Worm (Caenorhabditis elegans) whole organism, L3 larva: Measurements from ENCODE around the gene ocam-1.

Experiments used
- ZK546.5 ChIP-seq: sonication (generic microtip); optimal IDR thresholded peaks from 2 replicates; lab custom pipeline; 2017; ENCODE audit warnings: missing biosample characterization, missing genetic modification characterization
- ama-1 ChIP-seq: fragments of 150-350 bp; optimal IDR thresholded peaks from 2 replicates; lab custom pipeline; 2018
- egl-27 ChIP-seq: sonication (generic microtip); optimal IDR thresholded peaks from 4 replicates; lab custom pipeline; 2017; ENCODE audit warnings: missing biosample characterization, missing genetic modification reagents, missing genetic modification characterization
- elt-2 ChIP-seq: sonication (generic microtip); optimal IDR thresholded peaks from 2 replicates; lab custom pipeline; 2016; ENCODE audit warnings: missing genetic modification reagents, mild to moderate bottlenecking, missing genetic modification characterization, missing compliant biosample characterization
- elt-3 ChIP-seq, 3 experiments: fragments of 150-350 bp in 1 of 3; sonication (generic microtip) in 2 of 3; optimal IDR thresholded peaks; 2 replicates in 2 of 3; 4 replicates in 1 of 3; lab custom pipeline; 2014 to 2017; ENCODE audit warnings: missing biosample characterization in 3 of 3, missing genetic modification characterization in 3 of 3
- fos-1 ChIP-seq: fragments of 150-350 bp; optimal IDR thresholded peaks from 2 replicates; lab custom pipeline; 2014; ENCODE audit warnings: missing biosample characterization, missing genetic modification characterization
- lin-15B ChIP-seq: fragments of 150-350 bp; optimal IDR thresholded peaks from 2 replicates; lab custom pipeline; 2014; ENCODE audit warnings: missing biosample characterization, missing genetic modification characterization
- mdl-1 ChIP-seq: fragments of 150-350 bp; optimal IDR thresholded peaks from 2 replicates; lab custom pipeline; 2014; ENCODE audit warnings: missing biosample characterization, missing genetic modification characterization
- nhr-76 ChIP-seq: fragments of 150-350 bp; sonication (generic microtip); optimal IDR thresholded peaks from 5 replicates; lab custom pipeline; 2014; ENCODE audit warnings: missing biosample characterization, missing genetic modification characterization
- pqm-1 ChIP-seq: fragments of 150-350 bp; optimal IDR thresholded peaks from 2 replicates; lab custom pipeline; 2017; ENCODE audit warnings: missing biosample characterization, missing genetic modification characterization, inconsistent platforms
- ztf-11 ChIP-seq: fragments of 150-350 bp; optimal IDR thresholded peaks from 2 replicates; lab custom pipeline; 2014; ENCODE audit warnings: missing biosample characterization, missing genetic modification characterization
- ztf-4 ChIP-seq: fragments of 150-350 bp; optimal IDR thresholded peaks from 2 replicates; lab custom pipeline; 2014; ENCODE audit warnings: missing biosample characterization, missing genetic modification characterization

ce11 chrV:14176572-14176971 lies 9.0 kb upstream of the ocam-1 start:
- TF ChIP-seq lin-15B (tag; lab: Kevin White, UChicago) (no peak), ZK546.5 (tag; lab: Kevin White, UChicago) (no peak), elt-3 (tag; optimal IDR thresholded peaks at IDR 0.05; lab: Kevin White, UChicago) (no peak), egl-27 (tag; lab: Kevin White, UChicago) (no peak), fos-1 (tag; lab: Kevin White, UChicago) (no peak), nhr-76 (tag; lab: Kevin White, UChicago) (no peak), mdl-1 (tag; lab: Kevin White, UChicago) (no peak), ztf-4 (tag; lab: Kevin White, UChicago) (no peak), ama-1 (lab: Kevin White, UChicago) (no peak), ztf-11 (no peak), elt-2 (no peak), pqm-1 (tag; lab: Kevin White, UChicago) (no peak)
